Fruit fly (Drosophila melanogaster) whole organism, pupa: ENCODE results near the gene CG32832.

Experiments used
- CG10348 ChIP-seq: fragments of 200-800 bp; sonication (Bioruptor generic); IDR thresholded peaks from 2 replicates; pipeline ENCODE4 v1.3.6; 2022; ENCODE audit warnings: missing biosample characterization, missing genetic modification characterization
- CG14655 ChIP-seq: fragments of 200-800 bp; sonication (Bioruptor generic); optimal IDR thresholded peaks from 3 replicates; lab custom pipeline; 2017; ENCODE audit warnings: mild to moderate bottlenecking, missing biosample characterization, missing genetic modification reagents, missing genetic modification characterization
- CG15710 ChIP-seq: fragments of 200-800 bp; sonication (Bioruptor generic); optimal IDR thresholded peaks from 2 replicates; lab custom pipeline; 2018; ENCODE audit warnings: missing biosample characterization, mild to moderate bottlenecking, missing genetic modification characterization, moderate library complexity
- CG8159 ChIP-seq: fragments of 200-800 bp; sonication (Bioruptor generic); optimal IDR thresholded peaks from 3 replicates; lab custom pipeline; 2018; ENCODE audit warnings: missing biosample characterization, mild to moderate bottlenecking, missing genetic modification characterization, moderate library complexity
- CG8301 ChIP-seq: fragments of 200-800 bp; sonication (Bioruptor generic); optimal IDR thresholded peaks from 2 replicates; lab custom pipeline; 2018; ENCODE audit warnings: missing biosample characterization, mild to moderate bottlenecking, missing genetic modification characterization
- EcR ChIP-seq: fragments of 200-800 bp; sonication (Bioruptor generic); optimal IDR thresholded peaks from 3 replicates; lab custom pipeline; 2019; ENCODE audit warnings: missing biosample characterization, missing genetic modification characterization, mild to moderate bottlenecking, moderate library complexity, missing genetic modification reagents
- Snoo ChIP-seq: fragments of 200-800 bp; sonication (Bioruptor generic); optimal IDR thresholded peaks from 3 replicates; lab custom pipeline; 2017; ENCODE audit warnings: missing biosample characterization, mild to moderate bottlenecking, missing genetic modification characterization, inconsistent platforms

DNA sequence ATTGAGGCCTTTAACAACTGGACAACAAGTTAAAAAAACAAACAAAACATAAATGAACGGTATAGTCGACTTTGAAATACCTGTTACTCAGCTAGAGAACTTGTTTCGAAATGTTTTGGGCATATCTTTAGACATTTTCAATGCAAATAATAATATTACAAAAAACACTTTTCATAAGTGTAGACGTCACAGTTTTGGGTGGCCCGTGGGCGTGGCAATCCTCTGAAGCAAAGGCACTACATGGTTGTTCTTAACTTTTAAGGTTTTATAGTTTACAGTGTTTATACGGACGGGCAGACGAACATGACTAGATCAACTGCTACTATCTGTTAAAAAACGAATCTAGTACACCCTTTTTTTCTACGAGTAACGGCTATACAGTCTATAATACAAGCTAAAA, 36.6 kb downstream of the CG32832 start:
- no peak for TF ChIP-seq CG8301
- no peak for TF ChIP-seq Snoo (tag; lab: Kevin White, UChicago)
- TF ChIP-seq CG10348 = no peak
- TF ChIP-seq CG14655 (GFP tag; lab: Kevin White, UChicago) = no peak
- TF ChIP-seq EcR (GFP tag; lab: Kevin White, UChicago) = no peak
- no peak for TF ChIP-seq CG15710 (tag; lab: Kevin White, UChicago)
- no peak for TF ChIP-seq CG8159 (tag; lab: Kevin White, UChicago)
